Worm (Caenorhabditis elegans) whole organism, L4 larva: ENCODE data around the gene mct-4.

Experiments used
- F26F4.8 ChIP-seq: fragments of 200-800 bp; sonication (Bioruptor generic); conservative IDR thresholded peaks from 2 replicates; pipeline ENCODE4 v1.3.6; 2022; ENCODE audit warnings: missing genetic modification characterization, missing compliant biosample characterization
- aha-1 ChIP-seq: fragments of 150-350 bp; peaks from one replicate; lab custom pipeline; 2014; ENCODE audit warnings: missing biosample characterization, missing genetic modification characterization
- ama-1 ChIP-seq: fragments of 150-350 bp; optimal IDR thresholded peaks from 2 replicates; lab custom pipeline; 2014; ENCODE audit warnings: inconsistent platforms, mixed read lengths
- dve-1 ChIP-seq: sonication (generic microtip); optimal IDR thresholded peaks from 2 replicates; lab custom pipeline; 2017; ENCODE audit warnings: antibody characterized with exemption, mild to moderate bottlenecking, missing genetic modification characterization, missing compliant biosample characterization; ENCODE audit not compliant: insufficient read depth
- lin-39 ChIP-seq: fragments of 150-350 bp; optimal IDR thresholded peaks from 2 replicates; lab custom pipeline; 2014; ENCODE audit warnings: missing biosample characterization, missing genetic modification reagents, missing genetic modification characterization
- nhr-28 ChIP-seq: fragments of 150-350 bp; optimal IDR thresholded peaks from 2 replicates; lab custom pipeline; 2014; ENCODE audit warnings: missing biosample characterization, missing genetic modification characterization
- nhr-76 ChIP-seq: fragments of 150-350 bp; optimal IDR thresholded peaks from 2 replicates; lab custom pipeline; 2014; ENCODE audit warnings: missing biosample characterization, missing genetic modification characterization
- spr-3 ChIP-seq: fragments of 200-800 bp; sonication (Bioruptor generic); optimal IDR thresholded peaks from 2 replicates; lab custom pipeline; 2018; ENCODE audit warnings: mild to moderate bottlenecking, missing genetic modification characterization, missing compliant biosample characterization
- unc-130 ChIP-seq: sonication (generic microtip); optimal IDR thresholded peaks from 2 replicates; lab custom pipeline; 2016; ENCODE audit warnings: missing genetic modification reagents, missing genetic modification characterization, missing compliant biosample characterization
- ztf-11 ChIP-seq: fragments of 150-350 bp; optimal IDR thresholded peaks from 2 replicates; lab custom pipeline; 2014; ENCODE audit warnings: missing biosample characterization, missing genetic modification characterization

- no peak for TF ChIP-seq unc-130 (GFP tag; lab: Kevin White, UChicago)
- peak; percentile 43 for TF ChIP-seq aha-1
- no peak for TF ChIP-seq lin-39
- no peak for TF ChIP-seq ama-1 (lab: Kevin White, UChicago)
- no peak for TF ChIP-seq nhr-28 (tag; lab: Kevin White, UChicago)
- peak; percentile 6 for TF ChIP-seq dve-1 (tag; lab: Kevin White, UChicago)
- no peak for TF ChIP-seq nhr-76 (tag; lab: Kevin White, UChicago)
- no peak for TF ChIP-seq spr-3
- no peak for TF ChIP-seq F26F4.8 (GFP tag; lab: Robert Waterston, UW)
- no peak for TF ChIP-seq ztf-11 (tag; lab: Kevin White, UChicago)
Observed at ce11 chrX:4970863-4971345, 41.3 kb upstream of the mct-4 start, which contains the start of gene calu-1.
